Fruit fly (Drosophila melanogaster): ENCODE results near the gene CG6026.

CG6026 gene

DNA sequence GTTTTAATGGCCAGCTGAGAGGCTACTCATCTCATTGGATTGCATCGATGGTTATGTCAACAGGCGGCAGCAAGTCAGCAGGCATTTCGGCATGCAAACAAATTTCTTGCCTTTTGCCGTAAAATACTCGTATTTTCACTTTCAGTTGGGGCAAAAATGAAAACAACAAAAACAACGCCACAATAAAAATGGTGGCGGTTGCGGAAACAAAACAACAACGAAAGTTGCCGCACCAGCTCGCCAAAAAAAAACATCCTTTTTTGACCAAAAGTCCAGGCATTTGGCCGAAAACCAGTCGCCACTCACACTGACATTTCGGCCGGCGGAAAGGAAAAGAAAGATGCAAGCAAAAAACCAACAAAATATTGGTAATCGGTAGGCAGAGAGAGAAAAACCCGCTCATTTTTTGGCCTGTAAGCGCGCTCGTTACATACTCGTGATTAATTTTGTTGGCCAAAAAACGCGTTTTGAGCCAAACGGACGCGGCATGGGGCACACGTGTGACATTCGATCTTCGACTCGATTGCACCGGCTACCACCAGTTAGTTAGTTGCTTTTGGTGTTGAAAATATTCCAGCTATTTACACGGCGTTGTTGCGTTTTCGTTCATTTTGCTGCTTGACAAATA lies 30.8 kb downstream of the CG6026 start:
- TF ChIP-seq lbe (GFP tag; optimal IDR thresholded peaks at IDR 0.05) (peak; percentile 11), Oli (tag; optimal IDR thresholded peaks at IDR 0.05) (no peak), zfh1 (GFP tag; IDR thresholded peaks at IDR 0.05) (no peak), ems (GFP tag; optimal IDR thresholded peaks at IDR 0.05) (no peak), CG30403 (GFP tag; optimal IDR thresholded peaks at IDR 0.05) (no peak), CG2875 (GFP tag; optimal IDR thresholded peaks at IDR 0.05) (no peak), corto (GFP tag; optimal IDR thresholded peaks at IDR 0.05) (peak; percentile 29), sob (GFP tag; IDR thresholded peaks at IDR 0.05) (no peak), Blimp-1 (GFP tag; optimal IDR thresholded peaks at IDR 0.05) (peak; percentile 5), nmo (GFP tag; optimal IDR thresholded peaks at IDR 0.05) (no peak), dmrt99B (tag; optimal IDR thresholded peaks at IDR 0.05) (no peak)

DNA sequence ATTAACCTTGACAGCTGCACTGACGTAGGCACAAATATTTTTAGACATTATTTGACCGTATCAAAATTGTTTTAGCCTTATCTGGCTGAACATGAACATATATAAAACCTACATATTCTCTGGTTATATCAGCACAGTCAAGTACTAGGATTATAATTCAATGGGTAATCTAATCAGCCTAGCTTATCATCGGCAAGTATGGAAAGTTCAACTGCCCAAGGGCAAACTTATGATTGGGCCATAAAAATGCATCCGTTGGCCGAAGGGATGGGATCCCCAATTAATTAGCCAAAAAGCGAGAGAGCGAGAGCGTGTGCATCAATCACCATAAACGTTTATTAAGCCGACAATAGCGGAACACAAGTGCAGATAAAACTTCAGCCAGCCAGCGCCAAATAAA lies 32.1 kb downstream of the CG6026 start:
- TF ChIP-seq exex (tag; optimal IDR thresholded peaks at IDR 0.05), result peak; percentile 85
- no peak for TF ChIP-seq CG15514 (GFP tag; optimal IDR thresholded peaks at IDR 0.05)
- TF ChIP-seq Med (GFP tag), result peak; percentile 30
- peak; percentile 66 for TF ChIP-seq sug (tag; optimal IDR thresholded peaks at IDR 0.05)
- no peak for TF ChIP-seq luna (GFP tag; optimal IDR thresholded peaks at IDR 0.05)
- peak; percentile 9 for TF ChIP-seq CG34376 (GFP tag; optimal IDR thresholded peaks at IDR 0.05)
- no peak for TF ChIP-seq CG5245 (GFP tag; optimal IDR thresholded peaks at IDR 0.05)
- TF ChIP-seq Pdp1 (GFP tag; optimal IDR thresholded peaks at IDR 0.05), result peak in 1 of 2 experiments; percentile 32
- TF ChIP-seq pum (GFP tag; optimal IDR thresholded peaks at IDR 0.05), result no peak
- peak; percentile 21 for TF ChIP-seq grn (GFP tag; optimal IDR thresholded peaks at IDR 0.05)
- peak; percentile 43 for TF ChIP-seq sd (tag; optimal IDR thresholded peaks at IDR 0.05)
- TF ChIP-seq corto (GFP tag; optimal IDR thresholded peaks at IDR 0.05), result peak; percentile 33
- peak; percentile 80 for TF ChIP-seq mirr (GFP tag; optimal IDR thresholded peaks at IDR 0.05)
- no peak for TF ChIP-seq CG14965 (GFP tag; optimal IDR thresholded peaks at IDR 0.05; ENCODE audit: borderline replicate concordance)
- peak; percentile 69; the same call in 1 of the 2 replicates for TF ChIP-seq GATAe (GFP tag; conservative IDR thresholded peaks at IDR 0.05)
- TF ChIP-seq chinmo (GFP tag; IDR thresholded peaks at IDR 0.05; ENCODE audit: partially characterized antibody), result 0 out of 4 replicates have a peak, but pooled peaks have one; percentile 26

DNA sequence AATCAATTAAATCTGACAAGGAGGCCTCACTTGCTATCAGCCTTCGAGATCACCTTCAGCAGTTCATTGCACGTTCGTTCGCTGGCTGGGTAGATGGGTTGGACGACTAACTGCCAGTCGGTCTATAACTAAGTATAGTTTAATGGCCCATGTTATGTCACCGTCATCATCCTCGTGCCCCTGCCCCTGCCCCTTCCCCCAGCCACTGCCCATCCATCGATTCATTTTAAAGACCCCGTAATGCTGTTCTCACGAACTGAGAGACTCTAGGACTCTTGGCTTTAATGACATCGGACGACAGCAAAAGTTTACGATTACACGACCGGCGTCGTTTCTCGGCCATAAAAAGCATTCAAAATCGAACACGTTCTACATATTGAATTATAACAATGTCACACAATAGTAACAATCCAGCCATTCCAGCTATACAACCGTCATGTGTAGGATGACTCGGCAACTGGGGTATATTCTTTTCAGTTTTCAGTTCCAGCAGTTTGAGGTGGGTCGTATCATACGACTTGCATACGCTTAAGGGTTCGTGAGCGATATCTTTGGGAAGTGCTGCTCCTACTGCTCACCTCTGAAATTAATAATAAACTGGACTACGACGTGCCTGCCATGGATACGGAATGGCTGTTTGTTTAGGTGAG lies 33.8 kb downstream of the CG6026 start:
- TF ChIP-seq CG6854 (GFP tag; optimal IDR thresholded peaks at IDR 0.05) (no peak), nom (GFP tag; optimal IDR thresholded peaks at IDR 0.05) (peak; percentile 10), Med (GFP tag) (peak; percentile 43), cato (GFP tag; optimal IDR thresholded peaks at IDR 0.05; ENCODE audit: borderline replicate concordance) (no peak), Ets65A (GFP tag) (peak; percentile 94), CG2199 (GFP tag; IDR thresholded peaks at IDR 0.05) (peak; percentile 68; the same call in 1 of the 3 replicates), vvl (GFP tag; IDR thresholded peaks at IDR 0.05) (peak; percentile 36; the same call in 1 of the 2 replicates)

DNA sequence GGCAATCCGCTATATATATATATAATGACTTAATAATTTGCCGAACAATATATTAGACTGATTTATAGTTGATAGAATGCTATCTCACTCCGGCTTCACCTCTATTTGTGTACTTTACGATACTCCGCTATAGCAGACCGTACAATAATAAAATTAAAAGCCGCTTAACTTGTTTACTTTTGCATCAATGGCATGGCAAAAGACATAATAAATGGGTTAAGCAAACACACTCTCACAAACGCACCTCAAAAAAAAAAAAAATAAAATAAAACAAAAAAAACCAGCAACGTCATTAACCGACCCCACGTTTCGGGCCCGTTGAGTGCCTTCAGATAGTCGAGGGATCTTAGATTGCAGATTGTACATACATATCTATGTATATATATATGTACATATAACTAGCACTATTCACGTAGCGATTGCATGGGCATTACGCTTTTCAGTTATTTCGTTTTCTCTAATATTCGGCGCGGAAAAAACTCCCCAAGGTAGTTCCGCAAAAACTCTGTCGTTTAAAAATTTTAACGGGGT lies 34.6 kb downstream of the CG6026 start:
- TF ChIP-seq exex (tag; optimal IDR thresholded peaks at IDR 0.05) (peak; percentile 37), hkb (optimal IDR thresholded peaks at IDR 0.05) (no peak), hkb (GFP tag; IDR thresholded peaks at IDR 0.05) (peak; percentile 26; the same call in 1 of the 2 replicates), CG11723 (GFP tag; optimal IDR thresholded peaks at IDR 0.05) (no peak), CG3407 (GFP tag; optimal IDR thresholded peaks at IDR 0.05) (peak; percentile 27), Dref (GFP tag; IDR thresholded peaks at IDR 0.05) (no peak), Spps (tag; optimal IDR thresholded peaks at IDR 0.05) (no peak), ATbp (GFP tag; optimal IDR thresholded peaks at IDR 0.05) (peak; percentile 47), CG6654 (GFP tag; optimal IDR thresholded peaks at IDR 0.05) (no peak), Dll (GFP tag; IDR thresholded peaks at IDR 0.05; ENCODE audit: partially characterized antibody) (no peak), hb (GFP tag; IDR thresholded peaks at IDR 0.05; ENCODE audit: partially characterized antibody) (no peak), lab (GFP tag; optimal IDR thresholded peaks at IDR 0.05) (peak; percentile 9), ci (GFP tag; IDR thresholded peaks at IDR 0.05) (0 out of 3 replicates have a peak, but pooled peaks have one; percentile 50)
